Fruit fly (Drosophila melanogaster) whole organism, embryonic: ENCODE data around the gene mRpS30.
A peak's percentile ranks its signal among the peaks of the same experiment; 100 is the strongest.
"Not testable (repeated sequence)": the region's sequence is repeated elsewhere in the genome, so short reads cannot be mapped to it uniquely, and the experiment has no call there.

Experiments
- CG17568 ChIP-seq: fragments of 200-800 bp; sonication (Bioruptor generic); optimal IDR thresholded peaks from 2 replicates; lab custom pipeline; 2018; ENCODE audit warnings: missing biosample characterization, mild to moderate bottlenecking, missing genetic modification characterization, moderate library complexity
- Ptx1 ChIP-seq: fragments of 200-800 bp; sonication (Bioruptor generic); IDR thresholded peaks from 2 replicates; pipeline ENCODE4 v1.3.6; 2022; ENCODE audit warnings: missing biosample characterization, missing genetic modification characterization
- Sin3A ChIP-seq: fragments of >200 bp; optimal IDR thresholded peaks from 2 replicates; lab custom pipeline; 2018
- Ssrp ChIP-seq: fragments of 200-800 bp; sonication (Bioruptor generic); optimal IDR thresholded peaks from 2 replicates; lab custom pipeline; 2018; ENCODE audit warnings: missing biosample characterization, mild to moderate bottlenecking, missing genetic modification characterization, moderate library complexity

DNA sequence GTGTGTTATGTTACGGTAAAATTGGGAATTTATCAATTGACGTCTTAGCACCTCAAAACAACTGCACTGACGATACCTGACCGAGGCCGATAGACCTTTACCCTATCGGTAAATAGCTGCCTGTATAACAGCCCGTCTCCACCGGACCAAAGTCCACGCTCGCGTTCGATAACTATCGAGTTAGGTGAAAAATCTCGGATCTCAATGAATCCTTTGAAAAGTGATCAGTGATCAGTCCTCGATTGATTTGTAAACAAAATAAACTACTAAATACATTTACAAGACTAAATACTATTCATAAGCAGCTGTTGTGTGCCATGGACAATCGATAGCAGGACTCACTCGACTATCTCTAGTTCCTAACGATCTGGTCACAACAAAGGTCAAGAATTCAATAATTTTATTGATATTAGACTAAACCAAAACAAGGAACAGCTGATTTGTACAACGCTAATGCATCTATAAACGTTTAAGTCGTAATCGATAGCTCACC, 10.2 kb downstream of the mRpS30 start, which contains the start of gene sordd1:
- TF ChIP-seq Sin3A (peak; percentile 15), Ptx1 (GFP tag; lab: Robert Waterston, UW) (0 out of 2 replicates have a peak, but pooled peaks have one; percentile 23)
- not testable (repeated sequence) for TF ChIP-seq CG17568 (GFP tag; lab: Kevin White, UChicago); Ssrp (tag; lab: Kevin White, UChicago)
